Fruit fly (Drosophila melanogaster) whole organism, adult: Measurements from ENCODE around the gene CG43156.

Experiments
- Hr96 ChIP-seq: fragments of 200-800 bp; sonication (Bioruptor generic); optimal IDR thresholded peaks from 2 replicates; lab custom pipeline; 2016; ENCODE audit warnings: missing biosample characterization, missing genetic modification characterization
- cnc ChIP-seq, 2 experiments: fragments of >200 bp; optimal IDR thresholded peaks; 2 replicates each; lab custom pipeline; 2017
- kay ChIP-seq: fragments of 200-800 bp; sonication (Bioruptor generic); peaks from one replicate; lab custom pipeline; 2016; ENCODE audit warnings: missing biosample characterization, missing genetic modification characterization, borderline replicate concordance
- tj ChIP-seq: fragments of 200-800 bp; sonication (Bioruptor generic); optimal IDR thresholded peaks from 3 replicates; lab custom pipeline; 2017; ENCODE audit warnings: missing biosample characterization, mild to moderate bottlenecking, missing genetic modification characterization, moderate library complexity
- toe ChIP-seq: fragments of 200-800 bp; sonication (Bioruptor generic); optimal IDR thresholded peaks from 2 replicates; lab custom pipeline; 2016; ENCODE audit warnings: missing biosample characterization, missing genetic modification characterization

dm6 chrX:11858439-11858813 lies 48.2 kb downstream of the CG43156 start:
- TF ChIP-seq kay (GFP tag; lab: Kevin White, UChicago) (no peak), cnc (optimal IDR thresholded peaks at IDR 0.05; lab: Kevin White, UChicago) (no peak), toe (GFP tag; lab: Kevin White, UChicago) (no peak), tj (GFP tag; lab: Kevin White, UChicago) (no peak), Hr96 (GFP tag; lab: Kevin White, UChicago) (no peak)
